Fruit fly (Drosophila melanogaster) whole organism, embryonic: Measurements from ENCODE around the gene Hmr.

Experiments
- Abd-B ChIP-seq: fragments of 200-800 bp; sonication (Bioruptor generic); optimal IDR thresholded peaks from 2 replicates; lab custom pipeline; 2018; ENCODE audit warnings: missing biosample characterization, mild to moderate bottlenecking, missing genetic modification characterization, moderate library complexity
- CG10959 ChIP-seq: fragments of 200-800 bp; sonication (Bioruptor generic); IDR thresholded peaks from 2 replicates; pipeline ENCODE4 v1.3.6; 2022; ENCODE audit warnings: missing biosample characterization, missing genetic modification characterization
- CG11093 ChIP-seq: fragments of 200-800 bp; sonication (Bioruptor generic); IDR thresholded peaks from 3 replicates; pipeline ENCODE4 v1.3.6; 2022; ENCODE audit warnings: missing biosample characterization, missing genetic modification characterization
- CG11398 ChIP-seq: fragments of 200-800 bp; sonication (Bioruptor generic); optimal IDR thresholded peaks from 2 replicates; lab custom pipeline; 2016; ENCODE audit warnings: missing biosample characterization, missing genetic modification characterization
- CG11560 ChIP-seq: fragments of 200-800 bp; sonication (Bioruptor generic); IDR thresholded peaks from 3 replicates; pipeline ENCODE4 v1.3.6; 2022; ENCODE audit warnings: missing biosample characterization, missing genetic modification characterization
- CG12071 ChIP-seq: fragments of 200-800 bp; sonication (Bioruptor generic); optimal IDR thresholded peaks from 3 replicates; lab custom pipeline; 2018; ENCODE audit warnings: missing biosample characterization, mild to moderate bottlenecking, missing genetic modification characterization
- CG12659 ChIP-seq: fragments of 200-800 bp; sonication (Bioruptor generic); optimal IDR thresholded peaks from 3 replicates; lab custom pipeline; 2017; ENCODE audit warnings: mild to moderate bottlenecking, missing biosample characterization, missing genetic modification reagents, missing genetic modification characterization
- CG12942 ChIP-seq: fragments of 200-800 bp; sonication (Bioruptor generic); optimal IDR thresholded peaks from 3 replicates; lab custom pipeline; 2016; ENCODE audit warnings: missing biosample characterization, missing genetic modification characterization
- CG13624 ChIP-seq: fragments of 200-800 bp; sonication (Bioruptor generic); optimal IDR thresholded peaks from 2 replicates; lab custom pipeline; 2016; ENCODE audit warnings: missing biosample characterization, missing genetic modification characterization
- CG14014 ChIP-seq: fragments of 200-800 bp; sonication (Bioruptor generic); IDR thresholded peaks from 2 replicates; pipeline ENCODE4 v1.3.6; 2022; ENCODE audit warnings: missing biosample characterization, missing genetic modification characterization
- CG1603 ChIP-seq: fragments of 200-800 bp; sonication (Bioruptor generic); optimal IDR thresholded peaks from 2 replicates; lab custom pipeline; 2019; ENCODE audit warnings: missing biosample characterization, mild to moderate bottlenecking, missing genetic modification characterization, moderate library complexity
- CG16779 ChIP-seq: fragments of 200-800 bp; sonication (Bioruptor generic); IDR thresholded peaks from 2 replicates; pipeline ENCODE4 v1.3.6; 2022; ENCODE audit warnings: missing biosample characterization, missing genetic modification characterization
- CG16863 ChIP-seq: fragments of 200-800 bp; sonication (Bioruptor generic); optimal IDR thresholded peaks from 3 replicates; lab custom pipeline; 2016; ENCODE audit warnings: missing biosample characterization, missing genetic modification characterization
- CG17186 ChIP-seq: fragments of 200-800 bp; sonication (Bioruptor generic); optimal IDR thresholded peaks from 3 replicates; lab custom pipeline; 2017; ENCODE audit warnings: missing biosample characterization, missing genetic modification reagents, missing genetic modification characterization
- CG17359 ChIP-seq: fragments of 200-800 bp; sonication (Bioruptor generic); optimal IDR thresholded peaks from 3 replicates; lab custom pipeline; 2018; ENCODE audit warnings: missing biosample characterization, mild to moderate bottlenecking, missing genetic modification characterization, moderate library complexity
- CG2120 ChIP-seq: fragments of 200-800 bp; sonication (Bioruptor generic); optimal IDR thresholded peaks from 3 replicates; lab custom pipeline; 2016; ENCODE audit warnings: missing biosample characterization, missing genetic modification characterization
- CG2875 ChIP-seq: fragments of 200-800 bp; sonication (Bioruptor generic); optimal IDR thresholded peaks from 2 replicates; lab custom pipeline; 2017; ENCODE audit warnings: missing biosample characterization, mild to moderate bottlenecking, missing genetic modification characterization, missing genetic modification reagents
- CG30403 ChIP-seq: fragments of 200-800 bp; sonication (Bioruptor generic); optimal IDR thresholded peaks from 3 replicates; lab custom pipeline; 2016; ENCODE audit warnings: missing biosample characterization, missing genetic modification characterization
- CG3407 ChIP-seq: fragments of 200-800 bp; sonication (Bioruptor generic); optimal IDR thresholded peaks from 2 replicates; lab custom pipeline; 2018; ENCODE audit warnings: missing biosample characterization, mild to moderate bottlenecking, missing genetic modification characterization
- CG34224 ChIP-seq: fragments of 200-800 bp; sonication (Bioruptor generic); IDR thresholded peaks from 3 replicates; pipeline ENCODE4 v1.3.6; 2022; ENCODE audit warnings: missing biosample characterization, missing genetic modification characterization; ENCODE audit not compliant: partially characterized antibody
- CG4707 ChIP-seq: fragments of 200-800 bp; sonication (Bioruptor generic); optimal IDR thresholded peaks from 2 replicates; lab custom pipeline; 2018; ENCODE audit warnings: missing biosample characterization, mild to moderate bottlenecking, missing genetic modification characterization, moderate library complexity
- CG5180 ChIP-seq: fragments of 200-800 bp; sonication (Bioruptor generic); optimal IDR thresholded peaks from 3 replicates; lab custom pipeline; 2017; ENCODE audit warnings: missing biosample characterization, missing genetic modification characterization, mild to moderate bottlenecking, moderate library complexity, missing genetic modification reagents
- CG6254 ChIP-seq: fragments of 200-800 bp; sonication (Bioruptor generic); optimal IDR thresholded peaks from 3 replicates; lab custom pipeline; 2017; ENCODE audit warnings: mild to moderate bottlenecking, missing biosample characterization, missing genetic modification reagents, missing genetic modification characterization
- CG6654 ChIP-seq: fragments of 200-800 bp; sonication (Bioruptor generic); optimal IDR thresholded peaks from 2 replicates; lab custom pipeline; 2017; ENCODE audit warnings: missing biosample characterization, mild to moderate bottlenecking, missing genetic modification characterization
- CG7271 ChIP-seq: fragments of 200-800 bp; sonication (Bioruptor generic); optimal IDR thresholded peaks from 2 replicates; lab custom pipeline; 2018; ENCODE audit warnings: missing biosample characterization, mild to moderate bottlenecking, missing genetic modification characterization, moderate library complexity
- CG8388 ChIP-seq: fragments of 200-800 bp; sonication (Bioruptor generic); optimal IDR thresholded peaks from 2 replicates; lab custom pipeline; 2019; ENCODE audit warnings: missing biosample characterization, mild to moderate bottlenecking, missing genetic modification characterization, moderate library complexity
- CG9932 ChIP-seq: fragments of 200-800 bp; sonication (Bioruptor generic); IDR thresholded peaks from 2 replicates; pipeline ENCODE4 v1.3.6; 2022; ENCODE audit warnings: missing biosample characterization, missing genetic modification characterization
- Camta ChIP-seq: fragments of 200-800 bp; sonication (Bioruptor generic); optimal IDR thresholded peaks from 2 replicates; lab custom pipeline; 2016; ENCODE audit warnings: missing biosample characterization, missing genetic modification characterization
- Chrac-16 ChIP-seq: fragments of 200-800 bp; sonication (Bioruptor generic); optimal IDR thresholded peaks from 3 replicates; lab custom pipeline; 2016; ENCODE audit warnings: missing biosample characterization, missing genetic modification characterization
- Dfd ChIP-seq, 2 experiments: fragments of >200 bp; optimal IDR thresholded peaks; 2 replicates each; lab custom pipeline; 2017; ENCODE audit warnings: missing biosample characterization in 2 of 2, missing genetic modification characterization in 2 of 2
- Myb ChIP-seq: fragments of 200-800 bp; sonication (Bioruptor generic); optimal IDR thresholded peaks from 2 replicates; lab custom pipeline; 2016; ENCODE audit warnings: missing biosample characterization, missing genetic modification characterization
- Oaz ChIP-seq: fragments of 200-800 bp; sonication (Bioruptor generic); IDR thresholded peaks from 2 replicates; pipeline ENCODE4 v1.3.6; 2022; ENCODE audit warnings: missing biosample characterization, missing genetic modification characterization
- Sox102F ChIP-seq: fragments of 200-800 bp; sonication (Bioruptor generic); optimal IDR thresholded peaks from 2 replicates; lab custom pipeline; 2018; ENCODE audit warnings: missing biosample characterization, mild to moderate bottlenecking, missing genetic modification characterization, moderate library complexity
- Spps ChIP-seq: fragments of 200-800 bp; sonication (Bioruptor generic); optimal IDR thresholded peaks from 2 replicates; lab custom pipeline; 2018; ENCODE audit warnings: missing biosample characterization, mild to moderate bottlenecking, missing genetic modification characterization
- Usf ChIP-seq: fragments of 200-800 bp; sonication (Bioruptor generic); optimal IDR thresholded peaks from 2 replicates; lab custom pipeline; 2017; ENCODE audit warnings: missing genotype, missing biosample characterization, missing genetic modification characterization
- Xrp1 ChIP-seq: fragments of 200-800 bp; sonication (Bioruptor generic); IDR thresholded peaks from 2 replicates; pipeline ENCODE4 v1.3.6; 2022; ENCODE audit warnings: missing biosample characterization, missing genetic modification characterization
- ato ChIP-seq: fragments of 200-800 bp; sonication (Bioruptor generic); IDR thresholded peaks from 2 replicates; pipeline ENCODE4 v1.3.6; 2022; ENCODE audit warnings: missing biosample characterization, missing genetic modification characterization; ENCODE audit not compliant: partially characterized antibody
- bab2 ChIP-seq: fragments of 200-800 bp; sonication (Bioruptor generic); optimal IDR thresholded peaks from 2 replicates; lab custom pipeline; 2016; ENCODE audit warnings: missing biosample characterization, missing genetic modification characterization
- cas ChIP-seq: fragments of 200-800 bp; sonication (Bioruptor generic); IDR thresholded peaks from 2 replicates; pipeline ENCODE4 v1.3.6; 2022; ENCODE audit warnings: missing biosample characterization, missing genetic modification characterization
- dm ChIP-seq: fragments of 200-800 bp; sonication (Bioruptor generic); optimal IDR thresholded peaks from 3 replicates; lab custom pipeline; 2016; ENCODE audit warnings: missing biosample characterization, missing genetic modification characterization
- gce ChIP-seq: fragments of 200-800 bp; sonication (Bioruptor generic); IDR thresholded peaks from 3 replicates; pipeline ENCODE4 v1.3.6; 2022; ENCODE audit warnings: missing biosample characterization, missing genetic modification characterization
- gcm2 ChIP-seq: fragments of 200-800 bp; sonication (Bioruptor generic); optimal IDR thresholded peaks from 2 replicates; lab custom pipeline; 2016; ENCODE audit warnings: missing biosample characterization, missing genetic modification characterization
- gt ChIP-seq: fragments of 200-800 bp; sonication (Bioruptor generic); IDR thresholded peaks from 2 replicates; pipeline ENCODE4 v1.3.6; 2022; ENCODE audit warnings: missing biosample characterization, missing genetic modification characterization
- kay ChIP-seq: fragments of 200-800 bp; sonication (Bioruptor generic); optimal IDR thresholded peaks from 2 replicates; lab custom pipeline; 2016; ENCODE audit warnings: missing biosample characterization, missing genetic modification characterization
- nerfin-2 ChIP-seq: fragments of 200-800 bp; sonication (Bioruptor generic); IDR thresholded peaks from 2 replicates; pipeline ENCODE4 v1.3.6; 2022; ENCODE audit warnings: missing biosample characterization, missing genetic modification characterization; ENCODE audit not compliant: partially characterized antibody
- odd ChIP-seq: fragments of 200-800 bp; sonication (Bioruptor generic); optimal IDR thresholded peaks from 2 replicates; lab custom pipeline; 2017; ENCODE audit warnings: missing biosample characterization, mild to moderate bottlenecking, missing genetic modification characterization
- ro ChIP-seq: fragments of 200-800 bp; sonication (Bioruptor generic); IDR thresholded peaks from 2 replicates; pipeline ENCODE4 v1.3.6; 2022; ENCODE audit warnings: missing biosample characterization, missing genetic modification characterization
- schlank ChIP-seq: fragments of 200-800 bp; sonication (Bioruptor generic); optimal IDR thresholded peaks from 2 replicates; lab custom pipeline; 2018; ENCODE audit warnings: missing biosample characterization, mild to moderate bottlenecking, missing genetic modification characterization
- trem ChIP-seq: fragments of 200-800 bp; optimal IDR thresholded peaks from 3 replicates; lab custom pipeline; 2019; ENCODE audit warnings: missing biosample characterization, mild to moderate bottlenecking, missing genetic modification characterization, moderate library complexity
- trh ChIP-seq: fragments of 200-800 bp; sonication (Bioruptor generic); optimal IDR thresholded peaks from 2 replicates; lab custom pipeline; 2016; ENCODE audit warnings: missing biosample characterization, missing genetic modification characterization
- usp ChIP-seq: fragments of >200 bp; optimal IDR thresholded peaks from 2 replicates; lab custom pipeline; 2017; ENCODE audit warnings: missing biosample characterization, missing genetic modification characterization
- zfh2 ChIP-seq: fragments of 200-800 bp; sonication (Bioruptor generic); optimal IDR thresholded peaks from 2 replicates; lab custom pipeline; 2016; ENCODE audit warnings: missing biosample characterization, missing genetic modification characterization

Hmr gene

dm6 chrX:10587445-10587844 lies 8.2 kb downstream of the Hmr start (continued):
- TF ChIP-seq CG12942 (GFP tag; lab: Kevin White, UChicago): no peak
- TF ChIP-seq Spps (tag; lab: Kevin White, UChicago): no peak
- no peak for TF ChIP-seq CG34224 (GFP tag; lab: Robert Waterston, UW)
- no peak for TF ChIP-seq gcm2
- TF ChIP-seq Myb (GFP tag; lab: Kevin White, UChicago): peak; percentile 12
- TF ChIP-seq CG4707 (GFP tag; lab: Kevin White, UChicago): no peak
- TF ChIP-seq CG1603 (tag; lab: Kevin White, UChicago): peak; percentile 34
- TF ChIP-seq Chrac-16: no peak
- peak; percentile 8 for TF ChIP-seq schlank (tag; lab: Kevin White, UChicago)
- no peak for TF ChIP-seq trh (GFP tag; lab: Kevin White, UChicago)
- TF ChIP-seq CG12659 (GFP tag; lab: Kevin White, UChicago): peak; percentile 30
- no peak; the same call in 2 of the 3 replicates for TF ChIP-seq CG11560 (tag; lab: Robert Waterston, UW)
- TF ChIP-seq CG2120 (GFP tag; lab: Kevin White, UChicago): peak; percentile 61
- TF ChIP-seq CG17186 (GFP tag; lab: Kevin White, UChicago): no peak
- TF ChIP-seq CG2875 (GFP tag; lab: Kevin White, UChicago): no peak
- no peak for TF ChIP-seq Oaz (GFP tag; lab: Robert Waterston, UW)
- no peak for TF ChIP-seq gce (GFP tag; lab: Robert Waterston, UW)
- TF ChIP-seq kay: peak; percentile 7
- peak; percentile 22 for TF ChIP-seq Sox102F
- no peak for TF ChIP-seq CG6254 (GFP tag; lab: Kevin White, UChicago)
- no peak for TF ChIP-seq trem (tag; lab: Kevin White, UChicago)
- no peak for TF ChIP-seq CG3407 (GFP tag; lab: Kevin White, UChicago)
- peak; percentile 38 for TF ChIP-seq zfh2 (GFP tag; lab: Kevin White, UChicago)
- no peak for TF ChIP-seq usp
- peak; percentile 63 for TF ChIP-seq bab2 (GFP tag; lab: Kevin White, UChicago)
- no peak for TF ChIP-seq CG16779 (GFP tag; lab: Robert Waterston, UW)
- TF ChIP-seq CG14014 (GFP tag; lab: Robert Waterston, UW): peak; percentile 52; the same call in 1 of the 2 replicates
- no peak for TF ChIP-seq Usf
- TF ChIP-seq Abd-B (GFP tag; lab: Kevin White, UChicago): peak; percentile 49
- no peak for TF ChIP-seq odd (GFP tag; lab: Kevin White, UChicago)
- TF ChIP-seq CG16863 (GFP tag; lab: Kevin White, UChicago): peak; percentile 18
- no peak for TF ChIP-seq CG6654 (GFP tag; lab: Kevin White, UChicago)
- TF ChIP-seq Xrp1 (GFP tag; lab: Robert Waterston, UW): peak; percentile 43; the same call in 1 of the 2 replicates
- TF ChIP-seq ro: no peak
- no peak for TF ChIP-seq ato (GFP tag; lab: Robert Waterston, UW)
- peak; percentile 25 for TF ChIP-seq CG17359 (tag; lab: Kevin White, UChicago)
- TF ChIP-seq CG10959 (GFP tag; lab: Robert Waterston, UW): no peak
- no peak for TF ChIP-seq dm
- no peak for TF ChIP-seq nerfin-2
- TF ChIP-seq cas (GFP tag; lab: Robert Waterston, UW): no peak
- TF ChIP-seq CG7271: no peak
- no peak for TF ChIP-seq CG11398 (GFP tag; lab: Kevin White, UChicago)
- TF ChIP-seq CG13624 (GFP tag; lab: Kevin White, UChicago): peak; percentile 25
- no peak for TF ChIP-seq CG5180 (GFP tag; lab: Kevin White, UChicago)
- TF ChIP-seq CG8388 (GFP tag; lab: Kevin White, UChicago): no peak
- no peak for TF ChIP-seq gt
- TF ChIP-seq Camta (GFP tag; lab: Kevin White, UChicago): peak; percentile 6
- peak; percentile 28; the same call in 1 of the 2 replicates for TF ChIP-seq CG9932
- TF ChIP-seq CG11093 (GFP tag; lab: Robert Waterston, UW): no peak
- TF ChIP-seq Dfd (GFP tag; optimal IDR thresholded peaks at IDR 0.05; lab: Kevin White, UChicago): no peak
- TF ChIP-seq CG30403 (GFP tag; lab: Kevin White, UChicago): peak; percentile 23
- TF ChIP-seq CG12071: no peak
